Fruit fly (Drosophila melanogaster) S2 (cell line): ENCODE results near the gene CG10337.

Source experiments
- CG8478 ChIP-seq: fragments of >200 bp; optimal IDR thresholded peaks from 2 replicates; lab custom pipeline; 2018
- CTCF ChIP-seq, 2 experiments: fragments of >200 bp; optimal IDR thresholded peaks; 2 replicates each; lab custom pipeline; 2018

dm6 chr2L:19575626-19576298 lies 29.0 kb upstream of the CG10337 start:
- TF ChIP-seq CG8478 (lab: Kevin White, UChicago) (no peak), CTCF (optimal IDR thresholded peaks at IDR 0.05; lab: Kevin White, UChicago) (peak in 1 of 2 experiments; percentile 40)
